Worm (Caenorhabditis elegans): Measurements from ENCODE around the gene M199.135.
A peak's percentile ranks its signal among the peaks of the same experiment; 100 is the strongest.

The M199.135 gene

ce11 chrIV:15113117-15113516, 1.3 kb upstream of the M199.135 start, which contains the start of gene M199.134:
Gene M199.134 (minus strand): TSS chrIV:15113217.
- no peak for TF ChIP-seq ets-4 (GFP tag; optimal IDR thresholded peaks at IDR 0.05)
- TF ChIP-seq nhr-27 (tag; optimal IDR thresholded peaks at IDR 0.05) = no peak
- no peak for TF ChIP-seq dox-1 (GFP tag; IDR thresholded peaks at IDR 0.05)
- no peak for TF ChIP-seq F23B12.7 (tag; optimal IDR thresholded peaks at IDR 0.05; ENCODE audit: insufficient read depth)

- TF ChIP-seq snpc-3.4 (tag; optimal IDR thresholded peaks at IDR 0.05) (no peak), ets-4 (GFP tag; optimal IDR thresholded peaks at IDR 0.05) (no peak), bed-2 (GFP tag; IDR thresholded peaks at IDR 0.05) (no peak), pbrm-1 (GFP tag; IDR thresholded peaks at IDR 0.05) (no peak), dox-1 (GFP tag; IDR thresholded peaks at IDR 0.05) (no peak), T07F8.4 (tag; optimal IDR thresholded peaks at IDR 0.05) (no peak), F39B2.1 (GFP tag; IDR thresholded peaks at IDR 0.05) (no peak)
These were observed 4.0 kb downstream of the M199.135 start, which contains the start of gene M199.136 for ce11 chrIV:15118390-15118789. Gene M199.136 (plus strand): TSS chrIV:15118690.

- TF ChIP-seq snpc-4 (GFP tag; optimal IDR thresholded peaks at IDR 0.05) = no peak
- peak in 3 of 4 experiments; percentile 19 to 96 (median 55) for TF ChIP-seq snpc-4 (tag; optimal IDR thresholded peaks at IDR 0.05)
- no peak for TF ChIP-seq unc-62 (GFP tag; optimal IDR thresholded peaks at IDR 0.05)
- TF ChIP-seq zfh-2 (GFP tag; conservative IDR thresholded peaks at IDR 0.05) = peak; percentile 55
- TF ChIP-seq attf-6 (GFP tag; IDR thresholded peaks at IDR 0.05) = peak; percentile 62; the same call in 1 of the 2 replicates
- TF ChIP-seq hmg-1.2 (GFP tag; IDR thresholded peaks at IDR 0.05) = peak; percentile 39; the same call in 1 of the 2 replicates
These were observed 4.8 kb downstream of the M199.135 start for ce11 chrIV:15119268-15119667.

- no peak for TF ChIP-seq athp-1 (tag; optimal IDR thresholded peaks at IDR 0.05)
- TF ChIP-seq hmg-20 (GFP tag; IDR thresholded peaks at IDR 0.05) = no peak
- no peak for TF ChIP-seq snpc-4 (GFP tag; optimal IDR thresholded peaks at IDR 0.05)
- peak in 2 of 4 experiments; percentile 66 to 91 for TF ChIP-seq snpc-4 (tag; optimal IDR thresholded peaks at IDR 0.05)
- TF ChIP-seq C06A6.2 (GFP tag; conservative IDR thresholded peaks at IDR 0.05) = no peak
- TF ChIP-seq madf-8 (GFP tag; conservative IDR thresholded peaks at IDR 0.05) = no peak
- no peak for TF ChIP-seq gei-17 (GFP tag; optimal IDR thresholded peaks at IDR 0.05)
- no peak for TF ChIP-seq snpc-1.3 (tag; optimal IDR thresholded peaks at IDR 0.05; ENCODE audit: insufficient read depth)
- 0 out of 2 replicates have a peak, but pooled peaks have one; percentile 10 for TF ChIP-seq zfh-2 (GFP tag; conservative IDR thresholded peaks at IDR 0.05)
These were observed 6.3 kb downstream of the M199.135 start, which contains the start of gene clec-189 for ce11 chrIV:15120746-15121145. Gene clec-189 (plus strand): TSS chrIV:15120837.

- no peak for TF ChIP-seq ceh-100 (GFP tag; IDR thresholded peaks at IDR 0.05)
- no peak for TF ChIP-seq ZK185.1 (tag; optimal IDR thresholded peaks at IDR 0.05; ENCODE audit: poor library complexity, severe bottlenecking)
- no peak for TF ChIP-seq ztf-18 (tag; optimal IDR thresholded peaks at IDR 0.05)
These were observed 8.5 kb downstream of the M199.135 start, which contains the start of gene M199.7 for ce11 chrIV:15122882-15123281. Gene M199.7 (plus strand): TSS chrIV:15123182.

ce11 chrIV:15126021-15126420, 11.6 kb downstream of the M199.135 start, which contains the start of gene clec-190:
Gene clec-190 (minus strand): TSS chrIV:15126121.
- no peak for TF ChIP-seq K11D2.4 (GFP tag; IDR thresholded peaks at IDR 0.05)
- TF ChIP-seq F52B5.7 (tag; optimal IDR thresholded peaks at IDR 0.05) = no peak
- no peak for TF ChIP-seq ceh-100 (GFP tag; IDR thresholded peaks at IDR 0.05)
- TF ChIP-seq dpl-1 (GFP tag; optimal IDR thresholded peaks at IDR 0.05) = no peak
- TF ChIP-seq F23B12.7 (tag; optimal IDR thresholded peaks at IDR 0.05; ENCODE audit: insufficient read depth) = no peak
- no peak for TF ChIP-seq lsl-1 (GFP tag; optimal IDR thresholded peaks at IDR 0.05)
- TF ChIP-seq efl-1 (GFP tag; optimal IDR thresholded peaks at IDR 0.05) = no peak
- no peak for TF ChIP-seq ztf-25 (GFP tag; IDR thresholded peaks at IDR 0.05)
- no peak for TF ChIP-seq F39B2.1 (GFP tag; IDR thresholded peaks at IDR 0.05)
- TF ChIP-seq ztf-18 (tag; optimal IDR thresholded peaks at IDR 0.05) = no peak
- TF ChIP-seq rcor-1 (GFP tag; IDR thresholded peaks at IDR 0.05) = no peak
- no peak for TF ChIP-seq ceh-79 (tag; optimal IDR thresholded peaks at IDR 0.05)
- no peak for TF ChIP-seq lag-1 (GFP tag; IDR thresholded peaks at IDR 0.05)
- no peak for TF ChIP-seq snpc-1.3 (tag; optimal IDR thresholded peaks at IDR 0.05; ENCODE audit: insufficient read depth)
- no peak for TF ChIP-seq tbx-9 (tag; optimal IDR thresholded peaks at IDR 0.05; ENCODE audit: borderline replicate concordance)
- TF ChIP-seq ztf-22 (GFP tag; optimal IDR thresholded peaks at IDR 0.05) = no peak
- TF ChIP-seq F55B11.4 (tag; optimal IDR thresholded peaks at IDR 0.05; ENCODE audit: borderline replicate concordance, insufficient read depth) = no peak
- TF ChIP-seq ama-1 (optimal IDR thresholded peaks at IDR 0.05) = no peak
- TF ChIP-seq ama-1 (GFP tag; optimal IDR thresholded peaks at IDR 0.05) = no peak
- TF ChIP-seq nhr-90 (tag; optimal IDR thresholded peaks at IDR 0.05) = no peak
